Worm (Caenorhabditis elegans): Measurements from ENCODE around the gene elpc-3.

DNA sequence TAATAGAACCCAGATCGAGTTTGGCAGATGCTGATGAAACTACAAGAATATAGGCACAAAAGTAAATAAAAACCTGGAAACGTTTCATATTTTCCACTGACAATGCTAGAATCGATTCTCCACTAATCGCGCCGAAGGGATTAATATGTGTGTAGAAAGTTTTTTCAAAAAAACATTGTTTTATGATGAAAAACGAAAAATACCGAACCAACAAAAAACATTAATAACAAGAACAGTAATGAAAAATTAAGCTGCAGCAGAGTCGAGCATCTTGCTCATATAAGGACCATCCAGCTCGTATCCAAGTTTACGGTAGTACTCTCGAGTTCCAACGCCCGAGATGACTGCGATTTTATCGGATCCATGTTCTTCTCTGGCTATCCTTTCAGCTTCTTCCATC lies 1.9 kb downstream of the elpc-3 start, which contains the start of gene clec-224:
- TF ChIP-seq F23B12.7 (tag; optimal IDR thresholded peaks at IDR 0.05; ENCODE audit: insufficient read depth) (no peak), dpff-1 (tag; optimal IDR thresholded peaks at IDR 0.05) (no peak), ets-4 (GFP tag; optimal IDR thresholded peaks at IDR 0.05) (no peak), ceh-27 (GFP tag; optimal IDR thresholded peaks at IDR 0.05) (no peak), pha-4 (tag; optimal IDR thresholded peaks at IDR 0.05) (no peak), cebp-2 (GFP tag; IDR thresholded peaks at IDR 0.05) (no peak), ztf-6 (GFP tag; IDR thresholded peaks at IDR 0.05) (no peak)

Measured in whole organism, young adult.